Worm (Caenorhabditis elegans) whole organism, L1 larva: ENCODE measurements around the gene K08E7.6.

ENCODE experiments used
- aly-2 ChIP-seq: fragments of 150-350 bp; optimal IDR thresholded peaks from 2 replicates; lab custom pipeline; 2014; ENCODE audit warnings: missing biosample characterization, missing genetic modification characterization
- blmp-1 ChIP-seq: fragments of 150-350 bp; optimal IDR thresholded peaks from 2 replicates; lab custom pipeline; 2014; ENCODE audit warnings: missing biosample characterization, missing genetic modification characterization
- ceh-90 ChIP-seq: sonication (generic microtip); optimal IDR thresholded peaks from 2 replicates; lab custom pipeline; 2016; ENCODE audit warnings: missing genetic modification characterization, missing compliant biosample characterization
- dpl-1 ChIP-seq, 3 experiments: fragments of 150-350 bp in 2 of 3; sonication (generic microtip) in 1 of 3; optimal IDR thresholded peaks; 2 replicates each; lab custom pipeline; 2014 to 2017; ENCODE audit warnings: missing biosample characterization in 3 of 3, missing genetic modification characterization in 3 of 3, missing genetic modification reagents in 3 of 3
- dsc-1 ChIP-seq: sonication (generic microtip); optimal IDR thresholded peaks from 2 replicates; lab custom pipeline; 2016; ENCODE audit warnings: mild to moderate bottlenecking, missing genetic modification characterization, missing compliant biosample characterization
- efl-1 ChIP-seq, 4 experiments: fragments of 150-350 bp; optimal IDR thresholded peaks in 3 of 4; peaks in 1 of 4; 1 replicate in 1 of 4; 2 replicates in 3 of 4; lab custom pipeline; 2014; ENCODE audit warnings: missing biosample characterization in 2 of 4, missing genetic modification characterization in 2 of 4, missing genetic modification reagents in 2 of 4
- efl-3 ChIP-seq: fragments of 200-800 bp; sonication (Bioruptor generic); optimal IDR thresholded peaks from 2 replicates; lab custom pipeline; 2018; ENCODE audit warnings: mild to moderate bottlenecking, missing genetic modification characterization, missing compliant biosample characterization
- egl-13 ChIP-seq: sonication (generic microtip); optimal IDR thresholded peaks from 2 replicates; lab custom pipeline; 2016; ENCODE audit warnings: missing genotype, missing genetic modification reagents, missing genetic modification characterization, missing compliant biosample characterization
- egl-27 ChIP-seq, 2 experiments: fragments of 150-350 bp in 1 of 2; sonication (generic microtip); optimal IDR thresholded peaks; 3 replicates each; lab custom pipeline; 2017 to 2018; ENCODE audit warnings: missing biosample characterization in 2 of 2, missing genetic modification characterization in 2 of 2, missing genetic modification reagents in 2 of 2
- elt-2 ChIP-seq: sonication (generic microtip); optimal IDR thresholded peaks from 2 replicates; lab custom pipeline; 2016; ENCODE audit warnings: missing genetic modification characterization, mild to moderate bottlenecking, inconsistent platforms, missing compliant biosample characterization, missing genetic modification reagents
- ets-5 ChIP-seq: fragments of 200-800 bp; sonication (Bioruptor generic); IDR thresholded peaks from 2 replicates; pipeline ENCODE4 v1.3.6; 2022; ENCODE audit warnings: missing genetic modification characterization, missing compliant biosample characterization
- fkh-10 ChIP-seq: sonication (generic microtip); optimal IDR thresholded peaks from 2 replicates; lab custom pipeline; 2017; ENCODE audit warnings: missing biosample characterization, missing genetic modification reagents, missing genetic modification characterization
- fkh-4 ChIP-seq: sonication (generic microtip); optimal IDR thresholded peaks from 2 replicates; lab custom pipeline; 2016; ENCODE audit warnings: missing compliant biosample characterization, missing genetic modification characterization, borderline replicate concordance
- fos-1 ChIP-seq: fragments of 150-350 bp; optimal IDR thresholded peaks from 2 replicates; lab custom pipeline; 2014; ENCODE audit warnings: missing biosample characterization, missing genetic modification characterization
- grh-1 ChIP-seq: fragments of 200-800 bp; sonication (Bioruptor generic); IDR thresholded peaks from 2 replicates; pipeline ENCODE4 v1.3.6; 2022; ENCODE audit warnings: missing genetic modification reagents, missing genetic modification characterization, missing compliant biosample characterization
- hpl-2 ChIP-seq: fragments of 150-350 bp; optimal IDR thresholded peaks from 2 replicates; lab custom pipeline; 2014; ENCODE audit warnings: missing biosample characterization, missing genetic modification reagents, missing genetic modification characterization
- irx-1 ChIP-seq: sonication (generic microtip); optimal IDR thresholded peaks from 2 replicates; lab custom pipeline; 2016; ENCODE audit warnings: missing genetic modification characterization, missing compliant biosample characterization
- isw-1 ChIP-seq: fragments of 200-800 bp; sonication (Bioruptor generic); IDR thresholded peaks from 2 replicates; pipeline ENCODE4 v1.3.6; 2022; ENCODE audit warnings: missing genetic modification characterization, missing compliant biosample characterization
- jun-1 ChIP-seq: fragments of 150-350 bp; optimal IDR thresholded peaks from 2 replicates; lab custom pipeline; 2014; ENCODE audit warnings: missing biosample characterization, missing genetic modification reagents, missing genetic modification characterization
- lin-13 ChIP-seq: fragments of 150-350 bp; optimal IDR thresholded peaks from 2 replicates; lab custom pipeline; 2014; ENCODE audit warnings: missing biosample characterization, missing genetic modification reagents, missing genetic modification characterization
- lin-35 ChIP-seq, 2 experiments: fragments of 150-350 bp; optimal IDR thresholded peaks; 2 replicates each; lab custom pipeline; 2014; ENCODE audit warnings: missing biosample characterization in 2 of 2, missing genetic modification characterization in 2 of 2, missing genetic modification reagents in 2 of 2
- lin-39 ChIP-seq: fragments of 150-350 bp; optimal IDR thresholded peaks from 2 replicates; lab custom pipeline; 2014; ENCODE audit warnings: missing biosample characterization, missing genetic modification reagents, missing genetic modification characterization
- lir-3 ChIP-seq: sonication (generic microtip); optimal IDR thresholded peaks from 2 replicates; lab custom pipeline; 2016; ENCODE audit warnings: mild to moderate bottlenecking, missing genetic modification characterization, moderate library complexity, missing compliant biosample characterization; ENCODE audit not compliant: poor library complexity
- lsy-2 ChIP-seq, 2 experiments: fragments of 150-350 bp; optimal IDR thresholded peaks; 2 replicates each; lab custom pipeline; 2014; ENCODE audit warnings: missing biosample characterization in 2 of 2, missing genetic modification characterization in 2 of 2
- mab-9 ChIP-seq: fragments of 200-800 bp; sonication (Bioruptor generic); IDR thresholded peaks from 2 replicates; pipeline ENCODE4 v1.3.6; 2022; ENCODE audit warnings: missing genetic modification reagents, missing genetic modification characterization, missing compliant biosample characterization
- mef-2 ChIP-seq: fragments of 150-350 bp; optimal IDR thresholded peaks from 2 replicates; lab custom pipeline; 2014; ENCODE audit warnings: missing biosample characterization, missing genetic modification characterization
- nhr-12 ChIP-seq: sonication (generic microtip); optimal IDR thresholded peaks from 2 replicates; lab custom pipeline; 2017; ENCODE audit warnings: missing biosample characterization, missing genetic modification characterization
- nhr-20 ChIP-seq: sonication (generic microtip); optimal IDR thresholded peaks from 2 replicates; lab custom pipeline; 2016; ENCODE audit warnings: mild to moderate bottlenecking, missing genetic modification characterization, missing compliant biosample characterization
- nhr-237 ChIP-seq: fragments of 150-350 bp; optimal IDR thresholded peaks from 2 replicates; lab custom pipeline; 2014; ENCODE audit warnings: missing biosample characterization, missing genetic modification characterization
- nhr-47 ChIP-seq: sonication (generic microtip); optimal IDR thresholded peaks from 2 replicates; lab custom pipeline; 2016; ENCODE audit warnings: mild to moderate bottlenecking, missing genetic modification characterization, moderate library complexity, missing compliant biosample characterization
- nhr-71 ChIP-seq: sonication (generic microtip); optimal IDR thresholded peaks from 2 replicates; lab custom pipeline; 2016; ENCODE audit warnings: mild to moderate bottlenecking, missing genetic modification characterization, moderate library complexity, missing compliant biosample characterization
- nhr-76 ChIP-seq: sonication (generic microtip); optimal IDR thresholded peaks from 2 replicates; lab custom pipeline; 2017; ENCODE audit warnings: missing biosample characterization, missing genetic modification characterization
- nhr-77 ChIP-seq: fragments of 150-350 bp; optimal IDR thresholded peaks from 2 replicates; lab custom pipeline; 2014; ENCODE audit warnings: missing biosample characterization, missing genetic modification characterization
- nhr-84 ChIP-seq: sonication (generic microtip); optimal IDR thresholded peaks from 2 replicates; lab custom pipeline; 2017; ENCODE audit warnings: missing biosample characterization, missing genetic modification characterization
- pax-3 ChIP-seq: fragments of 200-800 bp; sonication (Bioruptor generic); optimal IDR thresholded peaks from 2 replicates; lab custom pipeline; 2018; ENCODE audit warnings: mild to moderate bottlenecking, missing genetic modification characterization, moderate library complexity, missing compliant biosample characterization
- pqm-1 ChIP-seq: sonication (generic microtip); optimal IDR thresholded peaks from 3 replicates; lab custom pipeline; 2017; ENCODE audit warnings: missing biosample characterization, missing genetic modification characterization
- skn-1 ChIP-seq: fragments of 150-350 bp; optimal IDR thresholded peaks from 2 replicates; lab custom pipeline; 2014; ENCODE audit warnings: missing biosample characterization, missing genetic modification characterization
- snpc-4 ChIP-seq: fragments of 150-350 bp; optimal IDR thresholded peaks from 2 replicates; lab custom pipeline; 2014; ENCODE audit warnings: missing biosample characterization, missing genetic modification characterization
- snu-23 ChIP-seq: sonication (generic microtip); optimal IDR thresholded peaks from 2 replicates; lab custom pipeline; 2016; ENCODE audit warnings: missing genetic modification characterization, missing compliant biosample characterization
- sox-4 ChIP-seq: sonication (generic microtip); optimal IDR thresholded peaks from 2 replicates; lab custom pipeline; 2016; ENCODE audit warnings: missing genetic modification characterization, missing compliant biosample characterization
- tbx-2 ChIP-seq: sonication (generic microtip); optimal IDR thresholded peaks from 2 replicates; lab custom pipeline; 2016; ENCODE audit warnings: missing genetic modification characterization, missing compliant biosample characterization
- tlp-1 ChIP-seq: fragments of 150-350 bp; optimal IDR thresholded peaks from 2 replicates; lab custom pipeline; 2014; ENCODE audit warnings: missing biosample characterization, missing genetic modification characterization
- unc-98 ChIP-seq: fragments of 200-800 bp; sonication (Bioruptor generic); IDR thresholded peaks from 2 replicates; pipeline ENCODE4 v1.3.6; 2022; ENCODE audit warnings: missing genetic modification characterization, missing compliant biosample characterization
- xbp-1 ChIP-seq: sonication (generic microtip); optimal IDR thresholded peaks from 2 replicates; lab custom pipeline; 2016; ENCODE audit warnings: missing genetic modification characterization, missing compliant biosample characterization
- zag-1 ChIP-seq: fragments of 150-350 bp; optimal IDR thresholded peaks from 2 replicates; lab custom pipeline; 2014; ENCODE audit warnings: missing biosample characterization, missing genetic modification characterization
- ztf-11 ChIP-seq, 2 experiments: sonication (generic microtip); optimal IDR thresholded peaks; 2 replicates each; lab custom pipeline; 2016 to 2017; ENCODE audit warnings: missing genetic modification characterization in 2 of 2, missing biosample characterization in 1 of 2, missing compliant biosample characterization in 1 of 2

K08E7.6 gene

DNA sequence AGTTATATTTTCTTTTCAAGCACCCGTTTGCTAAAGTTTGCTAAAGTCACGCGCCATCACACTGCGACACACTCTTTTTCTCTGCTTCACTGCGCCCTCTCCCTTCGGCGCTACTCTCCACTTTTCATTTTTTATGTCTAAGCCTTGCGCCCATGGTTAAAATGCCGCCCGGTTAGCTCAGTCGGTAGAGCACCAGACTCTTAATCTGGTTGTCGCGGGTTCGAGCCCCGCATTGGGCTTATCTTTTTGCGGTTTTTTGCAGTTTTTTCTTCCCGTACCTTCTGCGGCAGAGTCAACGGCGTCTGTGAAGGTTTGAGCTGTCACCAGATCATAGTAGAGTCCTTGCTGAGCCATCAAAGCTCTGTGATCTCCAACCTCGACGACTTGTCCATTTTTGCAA lies 13.6 kb upstream of the K08E7.6 start (continued):
- TF ChIP-seq fkh-10 (GFP tag; lab: Kevin White, UChicago) (peak; percentile 33), pax-3 (tag; lab: Kevin White, UChicago) (peak; percentile 33), pqm-1 (tag; lab: Kevin White, UChicago) (no peak), sox-4 (peak; percentile 56), lin-39 (tag; lab: Kevin White, UChicago) (no peak), nhr-12 (tag; lab: Kevin White, UChicago) (no peak), efl-1 (optimal IDR thresholded peaks at IDR 0.05; lab: Kevin White, UChicago) (peak; percentile 71 to 73), efl-1 (GFP tag; optimal IDR thresholded peaks at IDR 0.05 in 1 of 2; lab: Kevin White, UChicago) (peak; percentile 59 to 96), elt-2 (tag; lab: Kevin White, UChicago) (no peak), snu-23 (peak; percentile 91), ztf-11 (tag; optimal IDR thresholded peaks at IDR 0.05; lab: Kevin White, UChicago) (peak in 1 of 2 experiments; percentile 40), egl-13 (tag; lab: Kevin White, UChicago) (peak; percentile 73), grh-1 (GFP tag; lab: Robert Waterston, UW) (no peak), unc-98 (GFP tag; lab: Robert Waterston, UW) (peak; percentile 70), xbp-1 (tag; lab: Kevin White, UChicago) (peak; percentile 70), zag-1 (tag; lab: Kevin White, UChicago) (no peak), egl-27 (tag; optimal IDR thresholded peaks at IDR 0.05; lab: Kevin White, UChicago) (no peak), hpl-2 (GFP tag; lab: Kevin White, UChicago) (no peak), isw-1 (GFP tag; lab: Robert Waterston, UW) (peak; percentile 74), lin-13 (GFP tag; lab: Kevin White, UChicago) (peak; percentile 21), aly-2 (tag; lab: Kevin White, UChicago) (peak; percentile 40), mab-9 (GFP tag; lab: Robert Waterston, UW) (0 out of 2 replicates have a peak, but pooled peaks have one; percentile 17), dpl-1 (GFP tag; optimal IDR thresholded peaks at IDR 0.05; lab: Kevin White, UChicago) (peak; percentile 27 to 67 (median 53)), jun-1 (tag; lab: Kevin White, UChicago) (peak; percentile 40), fkh-4 (tag; lab: Kevin White, UChicago) (no peak), irx-1 (tag; lab: Kevin White, UChicago) (peak; percentile 75), tbx-2 (tag; lab: Kevin White, UChicago) (peak; percentile 83), skn-1 (tag; lab: Kevin White, UChicago) (peak; percentile 72), lin-35 (GFP tag; optimal IDR thresholded peaks at IDR 0.05; lab: Kevin White, UChicago) (peak; percentile 68 to 78), ets-5 (GFP tag; lab: Robert Waterston, UW) (no peak), nhr-77 (tag; lab: Kevin White, UChicago) (peak; percentile 22), lsy-2 (tag; optimal IDR thresholded peaks at IDR 0.05; lab: Kevin White, UChicago) (peak; percentile 74), nhr-71 (tag; lab: Kevin White, UChicago) (peak; percentile 89), ceh-90 (tag; lab: Kevin White, UChicago) (no peak), lir-3 (peak; percentile 61), fos-1 (tag; lab: Kevin White, UChicago) (peak; percentile 61), nhr-237 (tag; lab: Kevin White, UChicago) (no peak), nhr-20 (tag; lab: Kevin White, UChicago) (peak; percentile 86)

DNA sequence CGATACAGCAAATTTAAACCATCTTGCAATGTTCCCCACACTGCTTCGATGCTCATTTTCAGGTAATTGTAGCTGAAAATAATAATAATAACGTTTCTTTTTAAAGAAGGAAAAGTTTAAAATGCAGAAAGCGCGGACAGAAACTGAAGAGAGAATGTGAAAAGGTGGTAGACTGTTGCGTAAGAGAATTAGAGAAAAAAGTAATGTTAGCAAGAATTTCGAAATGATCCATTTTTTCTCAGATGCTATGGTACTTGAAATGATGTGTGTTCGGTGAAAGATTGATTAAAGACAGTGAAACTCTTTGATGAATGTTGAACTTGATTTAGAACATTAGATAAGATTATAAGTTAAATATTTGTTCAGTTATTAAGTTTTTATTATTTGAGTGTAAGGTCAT lies 9.4 kb upstream of the K08E7.6 start, which contains the start of gene cul-6:
cul-6 (minus strand) TSS at position 79 of the 400 bp plus-strand sequence.
- no peak for TF ChIP-seq efl-3 (GFP tag; lab: Kevin White, UChicago)
- no peak for TF ChIP-seq mab-9 (GFP tag; lab: Robert Waterston, UW)
- TF ChIP-seq efl-1 (optimal IDR thresholded peaks at IDR 0.05; lab: Kevin White, UChicago): no peak
- TF ChIP-seq efl-1 (GFP tag; optimal IDR thresholded peaks at IDR 0.05 in 1 of 2; lab: Kevin White, UChicago): peak in 1 of 2 experiments; percentile 74

DNA sequence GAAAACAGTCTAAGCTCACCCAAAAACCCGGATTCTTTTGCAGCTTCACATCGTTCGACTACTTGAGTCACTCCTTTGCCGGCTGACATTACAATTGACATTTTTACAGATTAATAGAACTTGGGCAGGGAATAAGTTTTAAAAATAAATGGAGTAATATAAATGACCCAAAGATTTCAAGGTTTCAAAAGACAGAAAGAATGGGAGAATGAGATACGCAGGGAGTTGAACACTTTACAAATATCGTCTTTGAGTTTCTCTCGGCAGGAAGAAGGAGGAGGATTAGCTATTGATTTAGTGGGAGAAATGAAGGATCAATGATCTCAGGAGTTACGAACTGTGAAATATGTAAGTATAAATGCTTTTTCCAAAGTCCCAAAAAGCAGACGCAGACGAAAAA lies 5.0 kb upstream of the K08E7.6 start, which contains the start of gene K08E7.8:
K08E7.8 (minus strand) TSS at position 101 of the 400 bp plus-strand sequence.
- no peak for TF ChIP-seq snpc-4 (tag; lab: Kevin White, UChicago)
- no peak for TF ChIP-seq nhr-84 (tag; lab: Kevin White, UChicago)
- no peak for TF ChIP-seq nhr-76
- TF ChIP-seq nhr-47 (tag; lab: Kevin White, UChicago): no peak
- no peak for TF ChIP-seq tlp-1 (tag; lab: Kevin White, UChicago)
- no peak for TF ChIP-seq jun-1 (tag; lab: Kevin White, UChicago)
- TF ChIP-seq mef-2 (tag; lab: Kevin White, UChicago): no peak
- TF ChIP-seq irx-1 (tag; lab: Kevin White, UChicago): no peak
- no peak for TF ChIP-seq dsc-1 (tag; lab: Kevin White, UChicago)
- TF ChIP-seq sox-4: no peak
- no peak for TF ChIP-seq unc-98 (GFP tag; lab: Robert Waterston, UW)
- TF ChIP-seq zag-1 (tag; lab: Kevin White, UChicago): no peak
- no peak for TF ChIP-seq blmp-1 (tag; lab: Kevin White, UChicago)
